Fruit fly (Drosophila melanogaster): ENCODE results near the gene Recs1.

The Recs1 gene

dm6 chr3R:14125479-14126121, 28.0 kb downstream of the Recs1 start, which contains the start of the genes 140up and Polr2B (continued):
- no peak for TF ChIP-seq abd-A (tag; optimal IDR thresholded peaks at IDR 0.05)
- peak; percentile 84 for TF ChIP-seq psq (GFP tag; optimal IDR thresholded peaks at IDR 0.05)
- TF ChIP-seq croc (GFP tag; conservative IDR thresholded peaks at IDR 0.05) = peak; percentile 86
- peak; percentile 92 for TF ChIP-seq unpg (GFP tag; optimal IDR thresholded peaks at IDR 0.05)
- no peak for TF ChIP-seq aop (GFP tag; IDR thresholded peaks at IDR 0.05)
- peak; percentile 48 for TF ChIP-seq CG3995 (GFP tag; optimal IDR thresholded peaks at IDR 0.05)
- TF ChIP-seq CG15696 (tag; optimal IDR thresholded peaks at IDR 0.05) = peak; percentile 93
- TF ChIP-seq CG13123 (GFP tag; optimal IDR thresholded peaks at IDR 0.05) = peak; percentile 86
- peak; percentile 95 for TF ChIP-seq Ssrp (tag; optimal IDR thresholded peaks at IDR 0.05)
- TF ChIP-seq sob (GFP tag; IDR thresholded peaks at IDR 0.05) = peak; percentile 98
- TF ChIP-seq CG7786 (GFP tag; optimal IDR thresholded peaks at IDR 0.05) = peak; percentile 77
- peak; percentile 82 for TF ChIP-seq ems (GFP tag; optimal IDR thresholded peaks at IDR 0.05)
- TF ChIP-seq bab2 (GFP tag; optimal IDR thresholded peaks at IDR 0.05) = peak; percentile 79
- TF ChIP-seq CG30020 (tag; optimal IDR thresholded peaks at IDR 0.05) = peak; percentile 81
- TF ChIP-seq CG31388 (GFP tag; optimal IDR thresholded peaks at IDR 0.05) = peak; percentile 81
- TF ChIP-seq Abd-B (GFP tag; optimal IDR thresholded peaks at IDR 0.05) = peak; percentile 95
- TF ChIP-seq ssp (GFP tag; IDR thresholded peaks at IDR 0.05) = peak; percentile 89
- no peak for TF ChIP-seq hkb (optimal IDR thresholded peaks at IDR 0.05)
- peak; percentile 90 for TF ChIP-seq hkb (GFP tag; IDR thresholded peaks at IDR 0.05)
- TF ChIP-seq zfh1 (GFP tag; IDR thresholded peaks at IDR 0.05) = peak; percentile 88
- peak; percentile 94 for TF ChIP-seq CG8924 (tag; optimal IDR thresholded peaks at IDR 0.05)
- TF ChIP-seq CG6254 (GFP tag; optimal IDR thresholded peaks at IDR 0.05) = peak; percentile 76
- TF ChIP-seq Aef1 (GFP tag; IDR thresholded peaks at IDR 0.05) = peak; percentile 93
- peak; percentile 95 for TF ChIP-seq Sox102F (GFP tag; optimal IDR thresholded peaks at IDR 0.05)
- TF ChIP-seq phol (tag; optimal IDR thresholded peaks at IDR 0.05) = peak; percentile 94
- TF ChIP-seq NC2β (GFP tag; optimal IDR thresholded peaks at IDR 0.05) = peak; percentile 60
- TF ChIP-seq mam (GFP tag; optimal IDR thresholded peaks at IDR 0.05) = peak; percentile 92
- peak; percentile 87 for TF ChIP-seq Hsf (GFP tag; optimal IDR thresholded peaks at IDR 0.05)
- peak; percentile 69 for TF ChIP-seq Side (GFP tag; optimal IDR thresholded peaks at IDR 0.05)
- peak in 1 of 3 experiments; percentile 93 for TF ChIP-seq lola (GFP tag; optimal IDR thresholded peaks at IDR 0.05)
- TF ChIP-seq lbe (GFP tag; optimal IDR thresholded peaks at IDR 0.05) = peak; percentile 89
- TF ChIP-seq CG18011 (GFP tag; optimal IDR thresholded peaks at IDR 0.05) = peak; percentile 83
- peak; percentile 94 for TF ChIP-seq tin (GFP tag; optimal IDR thresholded peaks at IDR 0.05)
- peak; percentile 12 for TF ChIP-seq ac (GFP tag; optimal IDR thresholded peaks at IDR 0.05)
- peak; percentile 89 for TF ChIP-seq stc (GFP tag; IDR thresholded peaks at IDR 0.05)
- TF ChIP-seq slou (GFP tag; optimal IDR thresholded peaks at IDR 0.05) = peak; percentile 86
- 0 out of 4 replicates have a peak, but pooled peaks have one; percentile 27 for TF ChIP-seq Dll (GFP tag; IDR thresholded peaks at IDR 0.05; ENCODE audit: partially characterized antibody)
- no peak for TF ChIP-seq ato (GFP tag; IDR thresholded peaks at IDR 0.05; ENCODE audit: partially characterized antibody)
- TF ChIP-seq HHEX (GFP tag; optimal IDR thresholded peaks at IDR 0.05) = peak; percentile 92
- TF ChIP-seq Mad (GFP tag; optimal IDR thresholded peaks at IDR 0.05) = peak; percentile 89
- TF ChIP-seq CG6689 (GFP tag; IDR thresholded peaks at IDR 0.05) = peak; percentile 95
- peak; percentile 34 for TF ChIP-seq Sry-δ (GFP tag; optimal IDR thresholded peaks at IDR 0.05)
- TF ChIP-seq CG2889 (GFP tag; IDR thresholded peaks at IDR 0.05) = peak; percentile 89
- peak; percentile 81 for TF ChIP-seq CG1529 (GFP tag; optimal IDR thresholded peaks at IDR 0.05)
- peak; percentile 88 for TF ChIP-seq CG4730 (GFP tag; IDR thresholded peaks at IDR 0.05)
- peak; percentile 87 for TF ChIP-seq H2.0 (GFP tag; IDR thresholded peaks at IDR 0.05)
- TF ChIP-seq Bteb2 (GFP tag; optimal IDR thresholded peaks at IDR 0.05) = peak; percentile 52
- TF ChIP-seq NC2α (GFP tag; optimal IDR thresholded peaks at IDR 0.05) = peak; percentile 9
- TF ChIP-seq Hr78 (GFP tag; optimal IDR thresholded peaks at IDR 0.05) = no peak
- TF ChIP-seq Atf6 (GFP tag; IDR thresholded peaks at IDR 0.05) = peak; percentile 91

Data from whole organism, embryonic.